Fruit fly (Drosophila melanogaster): ENCODE data around the gene Ccm3.

Gene Ccm3

dm6 chr3R:15356645-15357431 lies 14.9 kb upstream of the Ccm3 start, which contains the start of the genes Atg4b and Hibch (continued):
- TF ChIP-seq ERR (GFP tag; optimal IDR thresholded peaks at IDR 0.05) (no peak), lmd (GFP tag; IDR thresholded peaks at IDR 0.05) (peak; percentile 82), h (optimal IDR thresholded peaks at IDR 0.05) (no peak), Max (GFP tag; optimal IDR thresholded peaks at IDR 0.05) (peak; percentile 89), Aef1 (GFP tag; IDR thresholded peaks at IDR 0.05) (peak; percentile 80), stc (GFP tag; IDR thresholded peaks at IDR 0.05) (peak; percentile 74), CG2120 (GFP tag; optimal IDR thresholded peaks at IDR 0.05) (peak; percentile 77), CG13424 (tag; optimal IDR thresholded peaks at IDR 0.05) (peak; percentile 91), CG16779 (GFP tag; IDR thresholded peaks at IDR 0.05) (0 out of 2 replicates have a peak, but pooled peaks have one; percentile 27), B-H1 (GFP tag; IDR thresholded peaks at IDR 0.05) (peak; percentile 66), CG4404 (GFP tag; IDR thresholded peaks at IDR 0.05) (peak; percentile 87), pb (GFP tag; optimal IDR thresholded peaks at IDR 0.05) (no peak), pum (GFP tag; optimal IDR thresholded peaks at IDR 0.05) (peak; percentile 9), lov (optimal IDR thresholded peaks at IDR 0.05) (no peak), lov (GFP tag; IDR thresholded peaks at IDR 0.05) (no peak), CG16863 (GFP tag; optimal IDR thresholded peaks at IDR 0.05) (peak; percentile 0), chif (GFP tag; optimal IDR thresholded peaks at IDR 0.05) (no peak), bowl (GFP tag; IDR thresholded peaks at IDR 0.05) (no peak), CG8765 (GFP tag; IDR thresholded peaks at IDR 0.05) (peak; percentile 59; the same call in 1 of the 2 replicates), Hand (GFP tag; optimal IDR thresholded peaks at IDR 0.05) (peak; percentile 57), sim (GFP tag; IDR thresholded peaks at IDR 0.05) (no peak), NFAT (GFP tag; IDR thresholded peaks at IDR 0.05) (peak; percentile 82), btn (GFP tag; optimal IDR thresholded peaks at IDR 0.05) (no peak), CG10274 (GFP tag; optimal IDR thresholded peaks at IDR 0.05) (peak; percentile 44), slp2 (GFP tag; optimal IDR thresholded peaks at IDR 0.05) (no peak), ab (GFP tag; optimal IDR thresholded peaks at IDR 0.05) (no peak), gro (GFP tag; optimal IDR thresholded peaks at IDR 0.05) (no peak), CG6654 (GFP tag; optimal IDR thresholded peaks at IDR 0.05) (peak; percentile 63), CG8478 (optimal IDR thresholded peaks at IDR 0.05) (peak; percentile 77), Sox102F (GFP tag; optimal IDR thresholded peaks at IDR 0.05) (no peak), tll (GFP tag; optimal IDR thresholded peaks at IDR 0.05) (peak in 1 of 2 experiments; percentile 10), Nf-YB (GFP tag; optimal IDR thresholded peaks at IDR 0.05) (peak; percentile 67), HHEX (GFP tag; optimal IDR thresholded peaks at IDR 0.05) (peak; percentile 81), grn (GFP tag; optimal IDR thresholded peaks at IDR 0.05) (no peak), Hr78 (GFP tag; optimal IDR thresholded peaks at IDR 0.05) (no peak), dimm (GFP tag; IDR thresholded peaks at IDR 0.05) (0 out of 2 replicates have a peak, but pooled peaks have one; percentile 30), Sin3A (optimal IDR thresholded peaks at IDR 0.05) (no peak), CG11723 (GFP tag; optimal IDR thresholded peaks at IDR 0.05) (peak; percentile 67), CG15073 (GFP tag; optimal IDR thresholded peaks at IDR 0.05) (no peak), Hr39 (optimal IDR thresholded peaks at IDR 0.05) (no peak), sug (tag; optimal IDR thresholded peaks at IDR 0.05) (peak; percentile 93), CG12104 (GFP tag; optimal IDR thresholded peaks at IDR 0.05) (peak; percentile 79), Eip74EF (GFP tag; optimal IDR thresholded peaks at IDR 0.05) (no peak), CG11560 (tag; IDR thresholded peaks at IDR 0.05) (peak; percentile 49; the same call in 2 of the 3 replicates), tx (GFP tag; optimal IDR thresholded peaks at IDR 0.05) (peak; percentile 23), CG17829 (tag; optimal IDR thresholded peaks at IDR 0.05) (peak; percentile 91), jigr1 (GFP tag; IDR thresholded peaks at IDR 0.05) (peak; percentile 45; the same call in 1 of the 3 replicates), usp (GFP tag; optimal IDR thresholded peaks at IDR 0.05) (no peak), Hr3 (GFP tag; optimal IDR thresholded peaks at IDR 0.05) (peak; percentile 84), Oaz (GFP tag; IDR thresholded peaks at IDR 0.05) (peak; percentile 48; the same call in 1 of the 2 replicates), CG30020 (tag; optimal IDR thresholded peaks at IDR 0.05) (peak; percentile 79), CTCF (GFP tag; optimal IDR thresholded peaks at IDR 0.05) (no peak)
